Fruit fly (Drosophila melanogaster) whole organism, embryonic: Measurements from ENCODE around the gene Qsox2.

ENCODE experiments used
- Adf1 ChIP-seq: fragments of 200-800 bp; sonication (Bioruptor generic); IDR thresholded peaks from 2 replicates; pipeline ENCODE4 v1.3.6; 2022; ENCODE audit warnings: missing biosample characterization, missing genetic modification characterization
- B-H2 ChIP-seq: fragments of 200-800 bp; sonication (Bioruptor generic); optimal IDR thresholded peaks from 2 replicates; lab custom pipeline; 2018; ENCODE audit warnings: missing biosample characterization, mild to moderate bottlenecking, missing genetic modification characterization
- CG10267 ChIP-seq: fragments of 200-800 bp; sonication (Bioruptor generic); optimal IDR thresholded peaks from 2 replicates; lab custom pipeline; 2018; ENCODE audit warnings: missing biosample characterization, mild to moderate bottlenecking, missing genetic modification characterization, moderate library complexity
- CG11504 ChIP-seq: fragments of 200-800 bp; sonication (Bioruptor generic); optimal IDR thresholded peaks from 3 replicates; lab custom pipeline; 2019; ENCODE audit warnings: missing biosample characterization, mild to moderate bottlenecking, missing genetic modification characterization, moderate library complexity
- CG12219 ChIP-seq: fragments of 200-800 bp; sonication (Bioruptor generic); optimal IDR thresholded peaks from 3 replicates; lab custom pipeline; 2018; ENCODE audit warnings: missing biosample characterization, mild to moderate bottlenecking, missing genetic modification characterization
- CG12236 ChIP-seq: fragments of 200-800 bp; sonication (Bioruptor generic); optimal IDR thresholded peaks from 2 replicates; lab custom pipeline; 2016; ENCODE audit warnings: missing biosample characterization, missing genetic modification characterization
- CG13287 ChIP-seq: fragments of 200-800 bp; sonication (Bioruptor generic); IDR thresholded peaks from 2 replicates; pipeline ENCODE4 v1.3.6; 2022; ENCODE audit warnings: missing biosample characterization, missing genetic modification characterization; ENCODE audit not compliant: partially characterized antibody
- CG14710 ChIP-seq: fragments of 200-800 bp; sonication (Bioruptor generic); optimal IDR thresholded peaks from 3 replicates; lab custom pipeline; 2019; ENCODE audit warnings: missing biosample characterization, mild to moderate bottlenecking, missing genetic modification characterization, moderate library complexity
- CG15514 ChIP-seq: fragments of 200-800 bp; sonication (Bioruptor generic); optimal IDR thresholded peaks from 3 replicates; lab custom pipeline; 2017; ENCODE audit warnings: missing biosample characterization, missing genetic modification characterization, mild to moderate bottlenecking, moderate library complexity, missing genetic modification reagents
- CG17361 ChIP-seq: fragments of 200-800 bp; sonication (Bioruptor generic); IDR thresholded peaks from 3 replicates; pipeline ENCODE4 v1.3.6; 2022; ENCODE audit warnings: missing biosample characterization, missing genetic modification characterization
- CG17568 ChIP-seq: fragments of 200-800 bp; sonication (Bioruptor generic); optimal IDR thresholded peaks from 2 replicates; lab custom pipeline; 2018; ENCODE audit warnings: missing biosample characterization, mild to moderate bottlenecking, missing genetic modification characterization, moderate library complexity
- CG17912 ChIP-seq: fragments of 200-800 bp; sonication (Bioruptor generic); optimal IDR thresholded peaks from 2 replicates; lab custom pipeline; 2018; ENCODE audit warnings: missing biosample characterization, mild to moderate bottlenecking, missing genetic modification characterization
- CG1792 ChIP-seq: fragments of 200-800 bp; sonication (Bioruptor generic); optimal IDR thresholded peaks from 2 replicates; lab custom pipeline; 2016; ENCODE audit warnings: missing biosample characterization, missing genetic modification characterization
- CG2116 ChIP-seq: fragments of 200-800 bp; sonication (Bioruptor generic); optimal IDR thresholded peaks from 3 replicates; lab custom pipeline; 2018; ENCODE audit warnings: missing biosample characterization, mild to moderate bottlenecking, missing genetic modification characterization
- CG2199 ChIP-seq: fragments of 200-800 bp; sonication (Bioruptor generic); IDR thresholded peaks from 3 replicates; pipeline ENCODE4 v1.3.6; 2022; ENCODE audit warnings: missing biosample characterization, missing genetic modification characterization
- CG31365 ChIP-seq: fragments of 200-800 bp; sonication (Bioruptor generic); optimal IDR thresholded peaks from 2 replicates; lab custom pipeline; 2018; ENCODE audit warnings: missing biosample characterization, mild to moderate bottlenecking, missing genetic modification characterization
- CG32772 ChIP-seq: fragments of 200-800 bp; sonication (Bioruptor generic); IDR thresholded peaks from 2 replicates; pipeline ENCODE4 v1.3.6; 2022; ENCODE audit warnings: missing biosample characterization, missing genetic modification characterization
- CG4360 ChIP-seq: fragments of 200-800 bp; sonication (Bioruptor generic); IDR thresholded peaks from 2 replicates; pipeline ENCODE4 v1.3.6; 2022; ENCODE audit warnings: missing biosample characterization, missing genetic modification characterization
- CG6175 ChIP-seq: fragments of 200-800 bp; sonication (Bioruptor generic); IDR thresholded peaks from 3 replicates; pipeline ENCODE4 v1.3.6; 2022; ENCODE audit warnings: missing biosample characterization, missing genetic modification characterization
- CG6765 ChIP-seq: fragments of 200-800 bp; sonication (Bioruptor generic); optimal IDR thresholded peaks from 3 replicates; lab custom pipeline; 2017; ENCODE audit warnings: missing biosample characterization, mild to moderate bottlenecking, missing genetic modification characterization
- Dad ChIP-seq: fragments of 200-800 bp; sonication (Bioruptor generic); optimal IDR thresholded peaks from 3 replicates; lab custom pipeline; 2016; ENCODE audit warnings: missing biosample characterization, missing genetic modification characterization
- Dref ChIP-seq: fragments of 200-800 bp; sonication (Bioruptor generic); IDR thresholded peaks from 2 replicates; pipeline ENCODE4 v1.3.6; 2022; ENCODE audit warnings: missing biosample characterization, missing genetic modification characterization
- Kr ChIP-seq: fragments of 200-800 bp; sonication (Bioruptor generic); optimal IDR thresholded peaks from 2 replicates; lab custom pipeline; 2017; ENCODE audit warnings: missing biosample characterization, mild to moderate bottlenecking, missing genetic modification characterization
- PHDP ChIP-seq: fragments of 200-800 bp; sonication (Bioruptor generic); optimal IDR thresholded peaks from 3 replicates; lab custom pipeline; 2018; ENCODE audit warnings: missing biosample characterization, mild to moderate bottlenecking, missing genetic modification characterization, moderate library complexity
- Pdp1 ChIP-seq, 2 experiments: fragments of 200-800 bp; sonication (Bioruptor generic); optimal IDR thresholded peaks; 3 replicates each; lab custom pipeline; 2016; ENCODE audit warnings: missing biosample characterization in 2 of 2, missing genetic modification characterization in 2 of 2, mild to moderate bottlenecking in 1 of 2, moderate library complexity in 1 of 2
- Rfx ChIP-seq: fragments of 200-800 bp; sonication (Bioruptor generic); IDR thresholded peaks from 2 replicates; pipeline ENCODE4 v1.3.6; 2022; ENCODE audit warnings: missing biosample characterization, missing genetic modification characterization
- Sry-δ ChIP-seq: fragments of 200-800 bp; sonication (Bioruptor generic); optimal IDR thresholded peaks from 2 replicates; lab custom pipeline; 2016; ENCODE audit warnings: missing biosample characterization, missing genetic modification characterization
- Tbp ChIP-seq: fragments of >200 bp; optimal IDR thresholded peaks from 2 replicates; lab custom pipeline; 2018; ENCODE audit warnings: missing biosample characterization, missing genetic modification characterization
- al ChIP-seq: fragments of 200-800 bp; sonication (Bioruptor generic); IDR thresholded peaks from 2 replicates; pipeline ENCODE4 v1.3.6; 2022; ENCODE audit warnings: missing biosample characterization, missing genetic modification characterization
- amos ChIP-seq: fragments of 200-800 bp; sonication (Bioruptor generic); IDR thresholded peaks from 2 replicates; pipeline ENCODE4 v1.3.6; 2022; ENCODE audit warnings: missing biosample characterization, missing genetic modification characterization; ENCODE audit not compliant: partially characterized antibody
- ash1 ChIP-seq: fragments of 200-800 bp; sonication (Bioruptor generic); optimal IDR thresholded peaks from 2 replicates; lab custom pipeline; 2018; ENCODE audit warnings: missing biosample characterization, mild to moderate bottlenecking, missing genetic modification characterization
- br ChIP-seq: fragments of >200 bp; optimal IDR thresholded peaks from 2 replicates; lab custom pipeline; 2017
- chinmo ChIP-seq: fragments of 200-800 bp; sonication (Bioruptor generic); IDR thresholded peaks from 4 replicates; pipeline ENCODE4 v1.3.6; 2022; ENCODE audit warnings: missing biosample characterization, missing genetic modification characterization; ENCODE audit not compliant: partially characterized antibody
- crol ChIP-seq: fragments of 200-800 bp; sonication (Bioruptor generic); IDR thresholded peaks from 2 replicates; pipeline ENCODE4 v1.3.6; 2022; ENCODE audit warnings: missing biosample characterization, missing genetic modification characterization
- crp ChIP-seq, 2 experiments: fragments of 200-800 bp; sonication (Bioruptor generic); optimal IDR thresholded peaks; 2 replicates in 1 of 2; 3 replicates in 1 of 2; lab custom pipeline; 2017; ENCODE audit warnings: missing biosample characterization in 2 of 2, missing genetic modification characterization in 2 of 2, mild to moderate bottlenecking in 1 of 2, moderate library complexity in 1 of 2
- da ChIP-seq: fragments of 200-800 bp; sonication (Bioruptor generic); optimal IDR thresholded peaks from 2 replicates; lab custom pipeline; 2016; ENCODE audit warnings: missing biosample characterization, missing genetic modification characterization
- kni ChIP-seq: fragments of 200-800 bp; sonication (Bioruptor generic); optimal IDR thresholded peaks from 3 replicates; lab custom pipeline; 2017; ENCODE audit warnings: mild to moderate bottlenecking, missing biosample characterization, missing genetic modification reagents, missing genetic modification characterization
- lbe ChIP-seq: fragments of 200-800 bp; sonication (Bioruptor generic); optimal IDR thresholded peaks from 2 replicates; lab custom pipeline; 2016; ENCODE audit warnings: missing biosample characterization, mild to moderate bottlenecking, missing genetic modification characterization
- nmo ChIP-seq: fragments of 200-800 bp; sonication (Bioruptor generic); optimal IDR thresholded peaks from 2 replicates; lab custom pipeline; 2018; ENCODE audit warnings: missing biosample characterization, mild to moderate bottlenecking, missing genetic modification characterization, moderate library complexity
- phol ChIP-seq: fragments of 200-800 bp; sonication (Bioruptor generic); optimal IDR thresholded peaks from 3 replicates; lab custom pipeline; 2018; ENCODE audit warnings: missing biosample characterization, mild to moderate bottlenecking, missing genetic modification characterization, moderate library complexity
- pzg ChIP-seq: fragments of 200-800 bp; sonication (Bioruptor generic); optimal IDR thresholded peaks from 3 replicates; lab custom pipeline; 2018; ENCODE audit warnings: missing biosample characterization, mild to moderate bottlenecking, missing genetic modification characterization, moderate library complexity
- sens ChIP-seq: fragments of 200-800 bp; sonication (Bioruptor generic); peaks from one replicate; lab custom pipeline; 2016; ENCODE audit warnings: missing biosample characterization, missing genetic modification characterization
- sna ChIP-seq: fragments of 200-800 bp; sonication (Bioruptor generic); IDR thresholded peaks from 2 replicates; pipeline ENCODE4 v1.3.6; 2022; ENCODE audit warnings: missing biosample characterization, missing genetic modification characterization; ENCODE audit not compliant: partially characterized antibody
- sqz ChIP-seq: fragments of 200-800 bp; sonication (Bioruptor generic); optimal IDR thresholded peaks from 3 replicates; lab custom pipeline; 2018; ENCODE audit warnings: missing biosample characterization, mild to moderate bottlenecking, missing genetic modification characterization
- sr ChIP-seq: fragments of 200-800 bp; sonication (Bioruptor generic); IDR thresholded peaks from 3 replicates; pipeline ENCODE4 v1.3.6; 2022; ENCODE audit warnings: missing biosample characterization, missing genetic modification characterization
- stwl ChIP-seq: fragments of 200-800 bp; sonication (Bioruptor generic); optimal IDR thresholded peaks from 3 replicates; lab custom pipeline; 2018; ENCODE audit warnings: missing biosample characterization, mild to moderate bottlenecking, missing genetic modification characterization, moderate library complexity
- tgo ChIP-seq: fragments of 200-800 bp; sonication (Bioruptor generic); IDR thresholded peaks from 3 replicates; pipeline ENCODE4 v1.3.6; 2022; ENCODE audit warnings: missing biosample characterization, missing genetic modification characterization
- tll ChIP-seq, 2 experiments: fragments of 200-800 bp in 1 of 2; fragments of >200 bp in 1 of 2; sonication (Bioruptor generic) in 1 of 2; optimal IDR thresholded peaks; 2 replicates each; lab custom pipeline; 2017 to 2019; ENCODE audit warnings: missing biosample characterization in 2 of 2, missing genetic modification characterization in 2 of 2, mild to moderate bottlenecking in 1 of 2, moderate library complexity in 1 of 2
- unc-4 ChIP-seq: fragments of 200-800 bp; sonication (Bioruptor generic); IDR thresholded peaks from 2 replicates; pipeline ENCODE4 v1.3.6; 2022; ENCODE audit warnings: missing biosample characterization, missing genetic modification characterization; ENCODE audit not compliant: partially characterized antibody
- zf30C ChIP-seq: fragments of 200-800 bp; sonication (Bioruptor generic); optimal IDR thresholded peaks from 3 replicates; lab custom pipeline; 2018; ENCODE audit warnings: missing biosample characterization, mild to moderate bottlenecking, missing genetic modification characterization

Gene Qsox2

DNA sequence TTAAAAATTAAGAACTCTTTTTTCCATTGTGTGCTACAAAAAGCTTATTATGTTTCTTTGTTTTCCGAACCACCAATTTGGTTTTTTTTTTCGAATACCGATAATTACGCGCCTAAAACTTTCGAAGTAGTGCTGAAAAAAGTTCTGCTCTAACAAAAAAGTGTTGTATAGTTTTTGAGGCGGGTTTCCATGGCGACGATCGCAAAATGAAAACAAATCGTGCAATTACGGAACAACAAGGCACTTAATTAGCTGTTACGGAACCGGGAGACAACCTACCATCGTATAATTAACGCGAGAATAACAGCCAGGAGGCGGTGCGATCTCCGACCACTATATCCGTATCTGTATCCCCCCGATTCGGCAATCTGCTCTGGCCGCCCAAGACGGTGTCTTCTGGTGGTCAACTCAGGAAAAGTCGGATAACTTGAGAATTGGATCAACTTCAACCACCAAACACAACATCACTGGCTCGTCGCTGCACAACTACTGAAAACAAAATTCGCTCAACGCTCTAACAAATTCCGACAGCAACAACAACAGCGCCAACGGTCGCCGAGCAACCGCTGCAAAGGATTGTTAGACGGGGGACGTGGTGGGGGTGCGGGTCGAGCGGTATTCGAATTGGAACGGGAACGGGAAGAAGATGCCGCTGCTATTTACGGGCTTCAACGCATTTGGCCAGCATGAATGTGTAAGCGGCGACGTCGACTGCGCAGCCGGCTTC is 26.5 kb upstream of the Qsox2 start, which contains the start of the genes CG6678 and dnd (continued):
- peak; percentile 14 for TF ChIP-seq CG31365 (tag; lab: Kevin White, UChicago)
- TF ChIP-seq crol (GFP tag; lab: Robert Waterston, UW) = peak; percentile 92
- peak; percentile 88 for TF ChIP-seq CG2116
- no peak for TF ChIP-seq tll (GFP tag; optimal IDR thresholded peaks at IDR 0.05; lab: Kevin White, UChicago)
- peak; percentile 97 for TF ChIP-seq Rfx (GFP tag; lab: Robert Waterston, UW)
- peak; percentile 60 for TF ChIP-seq Dref (GFP tag; lab: Robert Waterston, UW)
- TF ChIP-seq Dad = no peak
- TF ChIP-seq Adf1 (GFP tag; lab: Robert Waterston, UW) = peak; percentile 49
- TF ChIP-seq CG15514 (GFP tag; lab: Kevin White, UChicago) = no peak
- TF ChIP-seq sr (GFP tag; lab: Robert Waterston, UW) = 0 out of 3 replicates have a peak, but pooled peaks have one; percentile 3
- TF ChIP-seq Sry-δ (GFP tag; lab: Kevin White, UChicago) = peak; percentile 72
- no peak for TF ChIP-seq amos (GFP tag; lab: Robert Waterston, UW)
- TF ChIP-seq kni (GFP tag; lab: Kevin White, UChicago) = peak; percentile 36
- TF ChIP-seq chinmo = no peak
- peak in 1 of 2 experiments; percentile 28 for TF ChIP-seq crp (GFP tag; optimal IDR thresholded peaks at IDR 0.05; lab: Kevin White, UChicago)
- no peak for TF ChIP-seq CG17568 (GFP tag; lab: Kevin White, UChicago)
- TF ChIP-seq CG6175 (GFP tag; lab: Robert Waterston, UW) = no peak
- no peak for TF ChIP-seq PHDP (tag; lab: Kevin White, UChicago)
- no peak for TF ChIP-seq ash1 (GFP tag; lab: Kevin White, UChicago)
- peak; percentile 43 for TF ChIP-seq sens (GFP tag; lab: Kevin White, UChicago)
- TF ChIP-seq Kr (GFP tag; lab: Kevin White, UChicago) = no peak
- peak; percentile 35 for TF ChIP-seq pzg (GFP tag; lab: Kevin White, UChicago)
- no peak for TF ChIP-seq Tbp (GFP tag; lab: Kevin White, UChicago)
- TF ChIP-seq CG4360 (GFP tag; lab: Robert Waterston, UW) = peak; percentile 82
- no peak for TF ChIP-seq CG12236 (GFP tag; lab: Kevin White, UChicago)
- peak; percentile 36 for TF ChIP-seq CG13287 (GFP tag; lab: Robert Waterston, UW)
- no peak for TF ChIP-seq CG17361 (GFP tag; lab: Robert Waterston, UW)
- TF ChIP-seq CG32772 (GFP tag; lab: Robert Waterston, UW) = no peak
- no peak for TF ChIP-seq sna (GFP tag; lab: Robert Waterston, UW)
- TF ChIP-seq CG12219 = no peak
- no peak for TF ChIP-seq sqz
- peak; percentile 68 for TF ChIP-seq CG10267 (tag; lab: Kevin White, UChicago)
- TF ChIP-seq Pdp1 (GFP tag; optimal IDR thresholded peaks at IDR 0.05; lab: Kevin White, UChicago) = peak in 1 of 2 experiments; percentile 81
- no peak for TF ChIP-seq br
- TF ChIP-seq stwl (tag; lab: Kevin White, UChicago) = peak; percentile 36
- TF ChIP-seq unc-4 (GFP tag; lab: Robert Waterston, UW) = no peak
- TF ChIP-seq, all 482 proteins: peak for 26

DNA sequence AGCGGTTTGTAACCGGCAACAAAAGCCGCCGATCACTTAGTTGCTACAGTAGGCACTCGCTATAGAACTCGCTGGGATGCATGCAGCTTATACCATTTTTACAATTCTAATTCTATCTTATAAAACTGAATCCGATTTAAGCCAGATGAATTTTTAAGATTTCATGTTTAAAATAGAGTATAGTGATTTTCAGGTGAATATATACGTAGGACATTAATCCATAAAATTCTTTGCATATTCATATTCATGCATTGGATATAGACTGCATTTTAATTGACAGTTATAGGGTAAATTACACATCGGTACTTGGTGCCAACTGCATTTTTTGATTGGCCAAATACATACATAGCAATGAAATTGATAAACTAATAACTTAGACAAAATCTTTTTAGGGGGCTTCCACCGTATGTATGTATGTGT is 25.9 kb upstream of the Qsox2 start:
- TF ChIP-seq phol (tag; lab: Kevin White, UChicago) = peak; percentile 51
- TF ChIP-seq CG17912 (GFP tag; lab: Kevin White, UChicago) = no peak
- TF ChIP-seq CG11504 (tag; lab: Kevin White, UChicago) = no peak
- TF ChIP-seq crol (GFP tag; lab: Robert Waterston, UW) = no peak
- no peak for TF ChIP-seq zf30C (GFP tag; lab: Kevin White, UChicago)
- TF ChIP-seq B-H2 (GFP tag; lab: Kevin White, UChicago) = no peak
- no peak for TF ChIP-seq da (GFP tag; lab: Kevin White, UChicago)
- no peak for TF ChIP-seq CG2199 (GFP tag; lab: Robert Waterston, UW)
- TF ChIP-seq CG1792 (GFP tag; lab: Kevin White, UChicago) = no peak
- TF ChIP-seq tgo (GFP tag; lab: Robert Waterston, UW) = peak; percentile 36; the same call in 1 of the 3 replicates
- no peak for TF ChIP-seq CG6765 (GFP tag; lab: Kevin White, UChicago)
- TF ChIP-seq nmo (GFP tag; lab: Kevin White, UChicago) = peak; percentile 79
- TF ChIP-seq lbe (GFP tag; lab: Kevin White, UChicago) = no peak
- no peak for TF ChIP-seq al
- TF ChIP-seq CG14710 (tag; lab: Kevin White, UChicago) = peak; percentile 38
